Worm (Caenorhabditis elegans) whole organism, early embryonic: Measurements from ENCODE around the gene C49F5.5.
A peak's percentile ranks its signal among the peaks of the same experiment; 100 is the strongest.

Experiments
- B0310.2 ChIP-seq: sonication (generic microtip); optimal IDR thresholded peaks from 2 replicates; lab custom pipeline; 2016; ENCODE audit warnings: mild to moderate bottlenecking, missing genetic modification characterization, missing compliant biosample characterization
- F13C5.2 ChIP-seq: sonication (generic microtip); optimal IDR thresholded peaks from 2 replicates; lab custom pipeline; 2017; ENCODE audit warnings: mild to moderate bottlenecking, missing genetic modification characterization, inconsistent platforms, missing compliant biosample characterization
- ceh-36 ChIP-seq: sonication (generic microtip); optimal IDR thresholded peaks from 2 replicates; lab custom pipeline; 2016; ENCODE audit warnings: missing genetic modification characterization, inconsistent platforms, missing compliant biosample characterization
- ets-7 ChIP-seq: sonication (generic microtip); optimal IDR thresholded peaks from 2 replicates; lab custom pipeline; 2016; ENCODE audit warnings: missing genotype, missing genetic modification characterization, missing compliant biosample characterization
- flt-1 ChIP-seq: fragments of 200-800 bp; sonication (Bioruptor generic); IDR thresholded peaks from 2 replicates; pipeline ENCODE4 v1.3.6; 2022; ENCODE audit warnings: missing genetic modification characterization, missing compliant biosample characterization
- hmbx-1 ChIP-seq: sonication (generic microtip); optimal IDR thresholded peaks from 2 replicates; lab custom pipeline; 2016; ENCODE audit warnings: mild to moderate bottlenecking, missing genetic modification characterization, missing compliant biosample characterization
- hnd-1 ChIP-seq: sonication (generic microtip); optimal IDR thresholded peaks from 2 replicates; lab custom pipeline; 2016; ENCODE audit warnings: missing genetic modification characterization, missing compliant biosample characterization
- pes-1 ChIP-seq: fragments of 200-800 bp; sonication (Bioruptor generic); IDR thresholded peaks from 2 replicates; pipeline ENCODE4 v1.3.6; 2022; ENCODE audit warnings: missing genetic modification reagents, missing genetic modification characterization, missing compliant biosample characterization
- sea-1 ChIP-seq: fragments of 200-800 bp; sonication (Bioruptor generic); conservative IDR thresholded peaks from 2 replicates; pipeline ENCODE4 v1.3.6; 2022; ENCODE audit warnings: missing genetic modification characterization, missing compliant biosample characterization
- tbx-37 ChIP-seq: fragments of 200-800 bp; sonication (Bioruptor generic); conservative IDR thresholded peaks from 2 replicates; pipeline ENCODE4 v1.3.6; 2022; ENCODE audit warnings: missing genetic modification reagents, missing genetic modification characterization, missing compliant biosample characterization

Gene C49F5.5

ce11 chrX:12034661-12035060 lies 48.7 kb downstream of the C49F5.5 start:
- TF ChIP-seq hnd-1, result no peak
- no peak for TF ChIP-seq ceh-36 (tag; lab: Kevin White, UChicago)
- TF ChIP-seq ets-7 (tag; lab: Kevin White, UChicago), result no peak
- no peak for TF ChIP-seq pes-1 (GFP tag; lab: Robert Waterston, UW)
- TF ChIP-seq hmbx-1 (tag; lab: Kevin White, UChicago), result no peak

- TF ChIP-seq tbx-37 (GFP tag; lab: Robert Waterston, UW) (no peak), sea-1 (GFP tag; lab: Robert Waterston, UW) (no peak), B0310.2 (tag; lab: Kevin White, UChicago) (no peak), F13C5.2 (tag; lab: Kevin White, UChicago) (peak; percentile 3), pes-1 (GFP tag; lab: Robert Waterston, UW) (no peak), flt-1 (GFP tag; lab: Robert Waterston, UW) (no peak)
Measured at ce11 chrX:12036114-12036513, 50.1 kb downstream of the C49F5.5 start.
